Worm (Caenorhabditis elegans): ENCODE results near the gene col-108.

ce11 chrIV:1765954-1766353 lies 2.4 kb upstream of the col-108 start:
- TF ChIP-seq dmd-4 (tag; optimal IDR thresholded peaks at IDR 0.05) = no peak
- no peak for TF ChIP-seq ztf-4 (tag; optimal IDR thresholded peaks at IDR 0.05)
- TF ChIP-seq egl-27 (tag; optimal IDR thresholded peaks at IDR 0.05) = peak; percentile 15
- no peak for TF ChIP-seq fos-1 (tag; optimal IDR thresholded peaks at IDR 0.05)

Data from whole organism, L2 larva.